Worm (Caenorhabditis elegans) whole organism, early embryonic: ENCODE results near the gene T23E7.6.

Experiments used
- B0310.2 ChIP-seq: sonication (generic microtip); optimal IDR thresholded peaks from 2 replicates; lab custom pipeline; 2016; ENCODE audit warnings: mild to moderate bottlenecking, missing genetic modification characterization, missing compliant biosample characterization
- ama-1 ChIP-seq: fragments of 150-350 bp; optimal IDR thresholded peaks from 2 replicates; lab custom pipeline; 2014
- ceh-13 ChIP-seq: fragments of 200-800 bp; sonication (Bioruptor generic); optimal IDR thresholded peaks from 2 replicates; lab custom pipeline; 2018; ENCODE audit warnings: mild to moderate bottlenecking, missing genetic modification characterization, missing compliant biosample characterization
- flt-1 ChIP-seq: fragments of 200-800 bp; sonication (Bioruptor generic); IDR thresholded peaks from 2 replicates; pipeline ENCODE4 v1.3.6; 2022; ENCODE audit warnings: missing genetic modification characterization, missing compliant biosample characterization
- hmbx-1 ChIP-seq: sonication (generic microtip); optimal IDR thresholded peaks from 2 replicates; lab custom pipeline; 2016; ENCODE audit warnings: mild to moderate bottlenecking, missing genetic modification characterization, missing compliant biosample characterization
- hmg-4 ChIP-seq: fragments of 200-800 bp; sonication (Bioruptor generic); optimal IDR thresholded peaks from 2 replicates; lab custom pipeline; 2018; ENCODE audit warnings: mild to moderate bottlenecking, missing genetic modification characterization, missing compliant biosample characterization
- hnd-1 ChIP-seq: sonication (generic microtip); optimal IDR thresholded peaks from 2 replicates; lab custom pipeline; 2016; ENCODE audit warnings: missing genetic modification characterization, missing compliant biosample characterization
- tbx-11 ChIP-seq: fragments of 200-800 bp; sonication (Bioruptor generic); IDR thresholded peaks from 2 replicates; pipeline ENCODE4 v1.3.6; 2022; ENCODE audit warnings: missing genetic modification characterization, missing compliant biosample characterization

DNA sequence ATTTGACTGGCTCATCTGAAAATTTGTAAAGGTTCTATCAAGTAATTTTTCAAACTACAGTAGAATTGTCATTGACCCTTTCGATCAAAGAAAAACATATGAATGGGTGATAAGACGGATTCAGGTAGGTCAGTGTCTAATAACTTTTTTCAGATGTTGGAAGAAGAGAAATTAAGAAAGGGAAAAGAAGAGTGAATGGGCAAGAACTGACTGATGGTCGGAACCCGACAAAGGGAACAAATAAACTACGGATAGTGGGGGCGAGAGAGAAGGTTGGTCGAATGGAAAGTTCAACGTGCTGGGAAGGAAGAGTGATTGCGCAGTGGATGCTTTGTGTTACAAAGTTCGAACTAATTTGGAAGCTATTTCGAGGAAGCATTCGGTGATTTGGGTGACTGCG lies 2.3 kb downstream of the T23E7.6 start:
- TF ChIP-seq ama-1 (lab: Kevin White, UChicago) (no peak), flt-1 (GFP tag; lab: Robert Waterston, UW) (no peak), hmbx-1 (no peak), B0310.2 (no peak), hnd-1 (tag; lab: Kevin White, UChicago) (no peak), tbx-11 (GFP tag; lab: Robert Waterston, UW) (no peak), hmg-4 (GFP tag; lab: Kevin White, UChicago) (no peak), ceh-13 (GFP tag; lab: Kevin White, UChicago) (no peak)
